Worm (Caenorhabditis elegans): ENCODE results near the gene col-174.

The col-174 gene

DNA sequence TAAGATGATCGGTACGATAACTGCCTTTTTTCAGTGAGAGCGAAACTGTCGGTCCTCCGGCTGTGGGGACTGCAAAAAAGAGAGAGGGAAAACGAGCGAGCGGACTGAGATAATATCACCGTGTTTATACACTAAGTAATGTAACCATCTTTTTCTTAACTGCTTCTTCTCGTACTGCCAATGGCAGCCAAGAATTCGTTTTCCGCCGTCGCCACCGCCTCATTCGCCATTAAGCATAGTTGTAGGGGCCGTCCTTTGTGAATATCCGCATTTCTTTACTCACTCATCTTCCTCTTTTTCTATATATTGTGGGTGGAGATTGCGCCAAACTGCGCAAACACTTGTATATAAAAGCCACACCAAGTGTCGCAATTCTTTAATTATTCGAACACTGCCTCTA lies at the start of gene col-174:
Gene col-174 (plus strand): TSS at position 301 of the 400 bp plus-strand sequence.
- no peak for TF ChIP-seq T20F7.1 (GFP tag; optimal IDR thresholded peaks at IDR 0.05)
- TF ChIP-seq dmd-8 (GFP tag; IDR thresholded peaks at IDR 0.05) = no peak
- no peak for TF ChIP-seq lin-1 (GFP tag; IDR thresholded peaks at IDR 0.05)
- no peak for TF ChIP-seq ctbp-1 (GFP tag; IDR thresholded peaks at IDR 0.05)
- no peak for TF ChIP-seq hlh-11 (tag; optimal IDR thresholded peaks at IDR 0.05)
- TF ChIP-seq F44E2.7 (GFP tag; IDR thresholded peaks at IDR 0.05) = no peak
- TF ChIP-seq skn-1 (tag; optimal IDR thresholded peaks at IDR 0.05) = no peak
- no peak for TF ChIP-seq tag-97 (GFP tag; IDR thresholded peaks at IDR 0.05)
- no peak for TF ChIP-seq jun-1 (tag; optimal IDR thresholded peaks at IDR 0.05)
- TF ChIP-seq nhr-237 (tag; optimal IDR thresholded peaks at IDR 0.05) = no peak
- no peak for TF ChIP-seq ZK546.5 (tag; optimal IDR thresholded peaks at IDR 0.05)
- no peak for TF ChIP-seq ceh-20 (GFP tag; IDR thresholded peaks at IDR 0.05)
- no peak for TF ChIP-seq nhr-48 (tag; optimal IDR thresholded peaks at IDR 0.05)
- TF ChIP-seq pqm-1 (tag; optimal IDR thresholded peaks at IDR 0.05) = no peak

DNA sequence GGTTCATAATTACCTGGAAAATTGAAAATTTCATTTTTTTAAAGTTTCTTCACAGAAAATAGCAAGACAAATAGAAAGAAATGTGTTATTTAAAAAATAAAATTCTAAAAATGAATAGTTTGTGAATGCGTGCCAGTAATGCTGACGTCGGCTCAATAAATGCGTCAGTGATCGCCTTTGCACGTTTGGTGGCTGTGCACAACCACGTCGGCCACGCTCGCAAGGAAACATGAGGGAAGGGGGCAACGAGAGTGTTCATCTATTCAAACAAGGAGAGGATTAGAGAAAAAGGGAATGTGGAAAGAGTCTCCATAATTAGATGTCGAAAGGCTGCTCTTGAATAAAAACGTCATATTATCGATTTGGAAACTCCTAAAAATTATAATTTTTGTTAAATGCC lies 45.6 kb upstream of the col-174 start, which contains the start of gene uggt-1:
Gene uggt-1 (minus strand): TSS at position 13 of the 400 bp plus-strand sequence.
- TF ChIP-seq zag-1 (tag; optimal IDR thresholded peaks at IDR 0.05) = no peak
- peak; percentile 69 for TF ChIP-seq ceh-32 (tag; optimal IDR thresholded peaks at IDR 0.05; ENCODE audit: poor library complexity)
- no peak for TF ChIP-seq dmd-9 (GFP tag; IDR thresholded peaks at IDR 0.05)
- peak in 1 of 2 experiments; percentile 55 for TF ChIP-seq lsy-2 (tag; optimal IDR thresholded peaks at IDR 0.05)
- peak; percentile 87 for TF ChIP-seq daf-19 (GFP tag; conservative IDR thresholded peaks at IDR 0.05)
- TF ChIP-seq unc-39 (tag; optimal IDR thresholded peaks at IDR 0.05) = no peak
- 0 out of 2 replicates have a peak, but pooled peaks have one; percentile 75 for TF ChIP-seq nhr-42 (GFP tag; IDR thresholded peaks at IDR 0.05)
- TF ChIP-seq nhr-6 (tag; optimal IDR thresholded peaks at IDR 0.05) = peak; percentile 94
- 0 out of 2 replicates have a peak, but pooled peaks have one; percentile 40 for TF ChIP-seq zfp-3 (GFP tag; conservative IDR thresholded peaks at IDR 0.05)
- TF ChIP-seq nhr-237 (tag; optimal IDR thresholded peaks at IDR 0.05) = no peak
- TF ChIP-seq lin-1 (GFP tag; IDR thresholded peaks at IDR 0.05) = peak; percentile 76
- no peak for TF ChIP-seq daf-8 (GFP tag; IDR thresholded peaks at IDR 0.05)
- no peak for TF ChIP-seq mdt-29 (GFP tag; IDR thresholded peaks at IDR 0.05)
- peak; percentile 92 for TF ChIP-seq nhr-77 (tag; optimal IDR thresholded peaks at IDR 0.05)
- TF ChIP-seq rbr-2 (tag; optimal IDR thresholded peaks at IDR 0.05) = peak; percentile 96
- no peak for TF ChIP-seq daf-12 (tag; optimal IDR thresholded peaks at IDR 0.05)
- TF ChIP-seq nhr-41 (GFP tag; IDR thresholded peaks at IDR 0.05) = no peak
- peak; percentile 79 for TF ChIP-seq arid-1 (GFP tag; conservative IDR thresholded peaks at IDR 0.05)
- peak; percentile 72 for TF ChIP-seq vab-7 (GFP tag; IDR thresholded peaks at IDR 0.05)
- no peak for TF ChIP-seq unc-130 (GFP tag; optimal IDR thresholded peaks at IDR 0.05)
- peak; percentile 80 for TF ChIP-seq egl-43 (GFP tag; IDR thresholded peaks at IDR 0.05)
- peak; percentile 38 for TF ChIP-seq nhr-25 (tag; optimal IDR thresholded peaks at IDR 0.05; ENCODE audit: borderline replicate concordance, insufficient read depth)
- TF ChIP-seq lim-7 (GFP tag; IDR thresholded peaks at IDR 0.05) = no peak
- TF ChIP-seq Y5F2A.4 (GFP tag; optimal IDR thresholded peaks at IDR 0.05) = no peak
- peak; percentile 95 for TF ChIP-seq mxl-3 (GFP tag; optimal IDR thresholded peaks at IDR 0.05)
- TF ChIP-seq cey-2 (tag; optimal IDR thresholded peaks at IDR 0.05; ENCODE audit: borderline replicate concordance, insufficient read depth) = no peak
- no peak for TF ChIP-seq R02D3.7 (tag; optimal IDR thresholded peaks at IDR 0.05)
- TF ChIP-seq ceh-82 (tag; optimal IDR thresholded peaks at IDR 0.05) = no peak
- TF ChIP-seq unc-62 (GFP tag; optimal IDR thresholded peaks at IDR 0.05 in 1 of 2) = peak in 1 of 2 experiments; percentile 98
- no peak for TF ChIP-seq unc-62 (tag; optimal IDR thresholded peaks at IDR 0.05)
- TF ChIP-seq nhr-11 (tag; optimal IDR thresholded peaks at IDR 0.05) = peak; percentile 88
- TF ChIP-seq set-16 (GFP tag; IDR thresholded peaks at IDR 0.05) = no peak
- TF ChIP-seq lin-29 (GFP tag; IDR thresholded peaks at IDR 0.05) = no peak
- peak; percentile 85 for TF ChIP-seq T20F7.1 (GFP tag; optimal IDR thresholded peaks at IDR 0.05)
- TF ChIP-seq fkh-10 (GFP tag; optimal IDR thresholded peaks at IDR 0.05) = peak; percentile 91
- no peak for TF ChIP-seq F49E8.2 (tag; optimal IDR thresholded peaks at IDR 0.05; ENCODE audit: borderline replicate concordance)
- TF ChIP-seq ceh-44 (GFP tag; IDR thresholded peaks at IDR 0.05) = no peak
- peak; percentile 48 for TF ChIP-seq ces-1 (GFP tag; optimal IDR thresholded peaks at IDR 0.05)
- TF ChIP-seq F26F4.8 (GFP tag; conservative IDR thresholded peaks at IDR 0.05) = no peak
- peak; percentile 85 for TF ChIP-seq ceh-20 (GFP tag; IDR thresholded peaks at IDR 0.05)
